Worm (Caenorhabditis elegans) whole organism, L1 larva: ENCODE data around the gene F11D11.22.
A peak's percentile ranks its signal among the peaks of the same experiment; 100 is the strongest.

Experiments
- C16A3.4 ChIP-seq: fragments of 150-350 bp; optimal IDR thresholded peaks from 2 replicates; lab custom pipeline; 2014; ENCODE audit warnings: missing biosample characterization, missing genetic modification characterization
- blmp-1 ChIP-seq: fragments of 150-350 bp; optimal IDR thresholded peaks from 2 replicates; lab custom pipeline; 2014; ENCODE audit warnings: missing biosample characterization, missing genetic modification characterization
- ceh-63 ChIP-seq: fragments of 200-800 bp; sonication (Bioruptor generic); optimal IDR thresholded peaks from 2 replicates; lab custom pipeline; 2018; ENCODE audit warnings: mild to moderate bottlenecking, missing genetic modification characterization, missing compliant biosample characterization
- ceh-8 ChIP-seq: fragments of 200-800 bp; sonication (Bioruptor generic); optimal IDR thresholded peaks from 2 replicates; lab custom pipeline; 2018; ENCODE audit warnings: mild to moderate bottlenecking, missing genetic modification characterization, moderate library complexity, missing compliant biosample characterization
- dpl-1 ChIP-seq, 3 experiments: fragments of 150-350 bp in 2 of 3; sonication (generic microtip) in 1 of 3; optimal IDR thresholded peaks; 2 replicates each; lab custom pipeline; 2014 to 2017; ENCODE audit warnings: missing biosample characterization in 3 of 3, missing genetic modification characterization in 3 of 3, missing genetic modification reagents in 3 of 3
- efl-1 ChIP-seq, 4 experiments: fragments of 150-350 bp; optimal IDR thresholded peaks in 3 of 4; peaks in 1 of 4; 1 replicate in 1 of 4; 2 replicates in 3 of 4; lab custom pipeline; 2014; ENCODE audit warnings: missing biosample characterization in 2 of 4, missing genetic modification characterization in 2 of 4, missing genetic modification reagents in 2 of 4
- efl-3 ChIP-seq: fragments of 200-800 bp; sonication (Bioruptor generic); optimal IDR thresholded peaks from 2 replicates; lab custom pipeline; 2018; ENCODE audit warnings: mild to moderate bottlenecking, missing genetic modification characterization, missing compliant biosample characterization
- egl-13 ChIP-seq: sonication (generic microtip); optimal IDR thresholded peaks from 2 replicates; lab custom pipeline; 2016; ENCODE audit warnings: missing genotype, missing genetic modification reagents, missing genetic modification characterization, missing compliant biosample characterization
- fkh-8 ChIP-seq: sonication (generic microtip); optimal IDR thresholded peaks from 2 replicates; lab custom pipeline; 2016; ENCODE audit warnings: mild to moderate bottlenecking, missing genetic modification characterization, missing compliant biosample characterization
- grh-1 ChIP-seq: fragments of 200-800 bp; sonication (Bioruptor generic); IDR thresholded peaks from 2 replicates; pipeline ENCODE4 v1.3.6; 2022; ENCODE audit warnings: missing genetic modification reagents, missing genetic modification characterization, missing compliant biosample characterization
- hlh-17 ChIP-seq: fragments of 200-800 bp; sonication (Bioruptor generic); optimal IDR thresholded peaks from 2 replicates; lab custom pipeline; 2018; ENCODE audit warnings: missing genetic modification characterization, mild to moderate bottlenecking, missing compliant biosample characterization, moderate library complexity, borderline replicate concordance
- hpl-2 ChIP-seq: fragments of 150-350 bp; optimal IDR thresholded peaks from 2 replicates; lab custom pipeline; 2014; ENCODE audit warnings: missing biosample characterization, missing genetic modification reagents, missing genetic modification characterization
- isw-1 ChIP-seq: fragments of 200-800 bp; sonication (Bioruptor generic); IDR thresholded peaks from 2 replicates; pipeline ENCODE4 v1.3.6; 2022; ENCODE audit warnings: missing genetic modification characterization, missing compliant biosample characterization
- jun-1 ChIP-seq: fragments of 150-350 bp; optimal IDR thresholded peaks from 2 replicates; lab custom pipeline; 2014; ENCODE audit warnings: missing biosample characterization, missing genetic modification reagents, missing genetic modification characterization
- lin-14 ChIP-seq: fragments of 200-800 bp; sonication (Bioruptor generic); optimal IDR thresholded peaks from 2 replicates; lab custom pipeline; 2018; ENCODE audit warnings: mild to moderate bottlenecking, missing genetic modification characterization, moderate library complexity, missing compliant biosample characterization
- lir-3 ChIP-seq: sonication (generic microtip); optimal IDR thresholded peaks from 2 replicates; lab custom pipeline; 2016; ENCODE audit warnings: mild to moderate bottlenecking, missing genetic modification characterization, moderate library complexity, missing compliant biosample characterization; ENCODE audit not compliant: poor library complexity
- lsy-2 ChIP-seq, 2 experiments: fragments of 150-350 bp; optimal IDR thresholded peaks; 2 replicates each; lab custom pipeline; 2014; ENCODE audit warnings: missing biosample characterization in 2 of 2, missing genetic modification characterization in 2 of 2
- mab-9 ChIP-seq: fragments of 200-800 bp; sonication (Bioruptor generic); IDR thresholded peaks from 2 replicates; pipeline ENCODE4 v1.3.6; 2022; ENCODE audit warnings: missing genetic modification reagents, missing genetic modification characterization, missing compliant biosample characterization
- nhr-11 ChIP-seq: fragments of 150-350 bp; optimal IDR thresholded peaks from 2 replicates; lab custom pipeline; 2014; ENCODE audit warnings: missing biosample characterization, missing genetic modification characterization
- nhr-12 ChIP-seq: sonication (generic microtip); optimal IDR thresholded peaks from 2 replicates; lab custom pipeline; 2017; ENCODE audit warnings: missing biosample characterization, missing genetic modification characterization
- nhr-19 ChIP-seq: fragments of 200-800 bp; sonication (Bioruptor generic); conservative IDR thresholded peaks from 2 replicates; pipeline ENCODE4 v1.3.6; 2022; ENCODE audit warnings: missing genetic modification characterization, missing compliant biosample characterization
- nhr-47 ChIP-seq: sonication (generic microtip); optimal IDR thresholded peaks from 2 replicates; lab custom pipeline; 2016; ENCODE audit warnings: mild to moderate bottlenecking, missing genetic modification characterization, moderate library complexity, missing compliant biosample characterization
- nhr-71 ChIP-seq: sonication (generic microtip); optimal IDR thresholded peaks from 2 replicates; lab custom pipeline; 2016; ENCODE audit warnings: mild to moderate bottlenecking, missing genetic modification characterization, moderate library complexity, missing compliant biosample characterization
- nhr-77 ChIP-seq: fragments of 150-350 bp; optimal IDR thresholded peaks from 2 replicates; lab custom pipeline; 2014; ENCODE audit warnings: missing biosample characterization, missing genetic modification characterization
- nhr-84 ChIP-seq: sonication (generic microtip); optimal IDR thresholded peaks from 2 replicates; lab custom pipeline; 2017; ENCODE audit warnings: missing biosample characterization, missing genetic modification characterization
- rnt-1 ChIP-seq: sonication (generic microtip); optimal IDR thresholded peaks from 2 replicates; lab custom pipeline; 2016; ENCODE audit warnings: mild to moderate bottlenecking, missing genetic modification characterization, moderate library complexity, missing compliant biosample characterization
- snu-23 ChIP-seq: sonication (generic microtip); optimal IDR thresholded peaks from 2 replicates; lab custom pipeline; 2016; ENCODE audit warnings: missing genetic modification characterization, missing compliant biosample characterization
- sox-4 ChIP-seq: sonication (generic microtip); optimal IDR thresholded peaks from 2 replicates; lab custom pipeline; 2016; ENCODE audit warnings: missing genetic modification characterization, missing compliant biosample characterization
- sup-37 ChIP-seq: fragments of 200-800 bp; sonication (Bioruptor generic); optimal IDR thresholded peaks from 2 replicates; lab custom pipeline; 2018; ENCODE audit warnings: mild to moderate bottlenecking, missing genetic modification characterization, missing compliant biosample characterization
- swsn-7 ChIP-seq: sonication (generic microtip); optimal IDR thresholded peaks from 2 replicates; lab custom pipeline; 2016; ENCODE audit warnings: missing genetic modification characterization, missing compliant biosample characterization
- tbx-2 ChIP-seq: sonication (generic microtip); optimal IDR thresholded peaks from 2 replicates; lab custom pipeline; 2016; ENCODE audit warnings: missing genetic modification characterization, missing compliant biosample characterization
- unc-62 ChIP-seq: fragments of 150-350 bp; optimal IDR thresholded peaks from 2 replicates; lab custom pipeline; 2014; ENCODE audit warnings: missing biosample characterization, missing genetic modification reagents, missing genetic modification characterization
- unc-98 ChIP-seq: fragments of 200-800 bp; sonication (Bioruptor generic); IDR thresholded peaks from 2 replicates; pipeline ENCODE4 v1.3.6; 2022; ENCODE audit warnings: missing genetic modification characterization, missing compliant biosample characterization
- vab-15 ChIP-seq: sonication (generic microtip); optimal IDR thresholded peaks from 2 replicates; lab custom pipeline; 2017; ENCODE audit warnings: missing genotype, mild to moderate bottlenecking, missing genetic modification characterization, missing compliant biosample characterization
- zag-1 ChIP-seq: fragments of 150-350 bp; optimal IDR thresholded peaks from 2 replicates; lab custom pipeline; 2014; ENCODE audit warnings: missing biosample characterization, missing genetic modification characterization
- zip-4 ChIP-seq: fragments of 200-800 bp; sonication (Bioruptor generic); optimal IDR thresholded peaks from 2 replicates; lab custom pipeline; 2018; ENCODE audit warnings: mild to moderate bottlenecking, missing genetic modification characterization, moderate library complexity, missing compliant biosample characterization
- ztf-11 ChIP-seq, 2 experiments: sonication (generic microtip); optimal IDR thresholded peaks; 2 replicates each; lab custom pipeline; 2016 to 2017; ENCODE audit warnings: missing genetic modification characterization in 2 of 2, missing biosample characterization in 1 of 2, missing compliant biosample characterization in 1 of 2
- ztf-4 ChIP-seq: fragments of 150-350 bp; optimal IDR thresholded peaks from 2 replicates; lab custom pipeline; 2014; ENCODE audit warnings: missing biosample characterization, missing genetic modification characterization

The F11D11.22 gene

DNA sequence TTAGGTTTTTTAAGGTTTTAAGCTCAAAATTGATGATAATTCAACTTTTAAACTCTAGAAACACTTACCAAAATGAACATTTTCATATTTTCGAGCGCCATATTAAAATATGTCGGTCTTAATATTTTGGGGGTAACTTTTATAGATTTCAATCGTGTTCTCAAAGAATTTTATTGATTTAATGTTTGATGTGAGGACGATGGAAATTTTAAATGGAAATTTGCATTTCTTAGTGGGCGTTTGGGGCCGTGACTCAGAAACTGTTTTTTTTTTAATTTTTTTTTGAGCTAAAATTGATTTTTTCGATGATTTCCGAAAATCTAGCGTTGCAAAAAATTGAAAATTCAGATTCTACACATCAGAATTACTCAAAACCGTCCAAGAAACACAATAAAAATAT is 41.1 kb downstream of the F11D11.22 start, which contains the start of gene C54E10.10:
Gene C54E10.10 (minus strand): TSS at position 101 of the 400 bp plus-strand sequence.
- TF ChIP-seq efl-1 (optimal IDR thresholded peaks at IDR 0.05; lab: Kevin White, UChicago), result no peak
- peak in 1 of 2 experiments; percentile 16 for TF ChIP-seq efl-1 (GFP tag; optimal IDR thresholded peaks at IDR 0.05 in 1 of 2; lab: Kevin White, UChicago)
- no peak for TF ChIP-seq sup-37 (GFP tag; lab: Kevin White, UChicago)

DNA sequence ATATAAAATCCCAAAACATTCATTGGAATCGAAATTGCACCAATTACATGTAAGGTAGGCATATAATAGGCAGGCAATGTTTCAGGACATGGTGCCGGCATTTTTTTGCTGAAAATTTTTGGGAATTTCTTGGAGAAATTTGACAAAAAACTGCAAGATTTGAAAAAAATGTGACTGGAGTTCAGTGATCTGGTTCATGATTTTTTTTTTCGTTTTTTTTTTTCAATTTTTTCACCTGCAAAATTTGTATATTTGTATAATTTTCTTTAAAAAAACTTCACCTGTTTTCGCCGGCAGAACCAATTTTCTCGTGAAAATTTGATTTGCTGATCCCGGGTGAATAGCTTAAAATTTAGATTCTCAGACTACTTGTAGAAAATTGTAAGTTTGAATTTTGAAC is 44.3 kb downstream of the F11D11.22 start, which contains the start of gene sri-10:
Gene sri-10 (minus strand): TSS at position 101 of the 400 bp plus-strand sequence.
- TF ChIP-seq vab-15 (tag; lab: Kevin White, UChicago), result no peak
- TF ChIP-seq mab-9, result no peak
- TF ChIP-seq dpl-1 (GFP tag; optimal IDR thresholded peaks at IDR 0.05; lab: Kevin White, UChicago), result no peak
- TF ChIP-seq isw-1, result no peak
- no peak for TF ChIP-seq ceh-63 (GFP tag; lab: Kevin White, UChicago)

DNA sequence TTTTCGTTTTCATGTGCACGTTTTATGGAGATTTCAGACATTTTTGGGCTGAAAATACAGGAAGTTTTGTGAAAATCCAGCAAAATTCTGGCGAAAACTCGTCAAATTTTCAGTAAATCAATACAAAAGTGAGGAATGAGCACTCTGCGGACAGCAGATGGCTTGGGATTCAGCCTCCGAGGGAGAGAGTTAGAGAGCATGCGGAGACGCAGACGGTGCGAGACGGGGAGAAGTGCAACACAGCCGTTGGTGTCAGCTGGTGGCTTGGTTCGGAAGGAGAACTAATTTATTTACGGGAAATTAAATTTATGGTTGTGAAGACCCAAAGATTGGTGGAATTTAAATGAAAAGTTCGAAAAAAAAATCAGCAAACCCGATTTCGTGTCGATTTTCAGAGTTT is 46.5 kb downstream of the F11D11.22 start, which contains the start of gene C54E10.6:
Gene C54E10.6 (minus strand): TSS at position 109 of the 400 bp plus-strand sequence.
- TF ChIP-seq efl-1 (optimal IDR thresholded peaks at IDR 0.05; lab: Kevin White, UChicago) (peak in 1 of 2 experiments; percentile 5), efl-1 (GFP tag; optimal IDR thresholded peaks at IDR 0.05 in 1 of 2; lab: Kevin White, UChicago) (no peak), lsy-2 (tag; optimal IDR thresholded peaks at IDR 0.05; lab: Kevin White, UChicago) (no peak), unc-62 (GFP tag; lab: Kevin White, UChicago) (no peak), swsn-7 (tag; lab: Kevin White, UChicago) (no peak), ceh-63 (GFP tag; lab: Kevin White, UChicago) (no peak), nhr-19 (GFP tag; lab: Robert Waterston, UW) (0 out of 2 replicates have a peak, but pooled peaks have one; percentile 11), efl-3 (GFP tag; lab: Kevin White, UChicago) (no peak), blmp-1 (tag; lab: Kevin White, UChicago) (no peak), tbx-2 (tag; lab: Kevin White, UChicago) (peak; percentile 18), lin-14 (GFP tag; lab: Kevin White, UChicago) (peak; percentile 46), rnt-1 (tag; lab: Kevin White, UChicago) (peak; percentile 60), unc-98 (GFP tag; lab: Robert Waterston, UW) (no peak), nhr-84 (tag; lab: Kevin White, UChicago) (no peak), snu-23 (peak; percentile 16), nhr-71 (no peak), grh-1 (GFP tag; lab: Robert Waterston, UW) (no peak), hpl-2 (GFP tag; lab: Kevin White, UChicago) (no peak), nhr-47 (peak; percentile 9), lir-3 (tag; lab: Kevin White, UChicago) (no peak), zip-4 (GFP tag; lab: Kevin White, UChicago) (no peak), sox-4 (tag; lab: Kevin White, UChicago) (no peak), ztf-11 (tag; optimal IDR thresholded peaks at IDR 0.05; lab: Kevin White, UChicago) (peak in 1 of 2 experiments; percentile 23), nhr-11 (tag; lab: Kevin White, UChicago) (no peak), ceh-8 (no peak)

DNA sequence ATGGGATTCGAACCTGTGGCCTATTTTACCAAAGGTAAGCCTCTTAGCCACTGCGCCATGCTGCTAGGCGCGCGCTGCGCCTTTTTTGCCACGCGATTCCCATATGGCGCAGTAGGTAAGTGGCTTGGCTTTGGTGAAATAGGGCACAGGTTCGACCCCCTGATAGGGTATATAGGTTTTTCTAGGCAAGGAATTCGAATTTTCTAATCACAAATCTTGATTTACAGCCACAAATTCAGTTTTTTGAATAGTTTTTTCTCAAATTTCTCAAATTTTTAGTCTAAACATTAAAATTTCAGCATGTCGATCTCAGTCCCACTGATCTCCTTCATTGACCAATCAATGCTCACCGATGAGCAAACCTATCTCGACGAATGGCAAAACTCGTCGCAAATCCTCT is 48.6 kb downstream of the F11D11.22 start, which contains the start of gene C54E10.3:
Gene C54E10.3 (plus strand): TSS at position 301 of the 400 bp plus-strand sequence.
- no peak for TF ChIP-seq ztf-4
- TF ChIP-seq nhr-77 (tag; lab: Kevin White, UChicago), result no peak

- TF ChIP-seq nhr-77 (tag; lab: Kevin White, UChicago) (no peak), nhr-12 (tag; lab: Kevin White, UChicago) (no peak), hlh-17 (GFP tag; lab: Kevin White, UChicago) (no peak), fkh-8 (no peak), egl-13 (no peak), ztf-4 (no peak), vab-15 (tag; lab: Kevin White, UChicago) (no peak), sox-4 (tag; lab: Kevin White, UChicago) (no peak), ztf-11 (tag; optimal IDR thresholded peaks at IDR 0.05; lab: Kevin White, UChicago) (no peak), zag-1 (tag; lab: Kevin White, UChicago) (no peak), lin-14 (GFP tag; lab: Kevin White, UChicago) (no peak), C16A3.4 (tag; lab: Kevin White, UChicago) (no peak), jun-1 (tag; lab: Kevin White, UChicago) (no peak)
Measured at ce11 chrV:18811360-18811759, 49.2 kb downstream of the F11D11.22 start, which contains the start of gene C54E10.7. Gene C54E10.7, plus strand, starts transcription at chrV:18811660.
